Fruit fly (Drosophila melanogaster): ENCODE results near the gene nAChRalpha3.

nAChRalpha3 gene

DNA sequence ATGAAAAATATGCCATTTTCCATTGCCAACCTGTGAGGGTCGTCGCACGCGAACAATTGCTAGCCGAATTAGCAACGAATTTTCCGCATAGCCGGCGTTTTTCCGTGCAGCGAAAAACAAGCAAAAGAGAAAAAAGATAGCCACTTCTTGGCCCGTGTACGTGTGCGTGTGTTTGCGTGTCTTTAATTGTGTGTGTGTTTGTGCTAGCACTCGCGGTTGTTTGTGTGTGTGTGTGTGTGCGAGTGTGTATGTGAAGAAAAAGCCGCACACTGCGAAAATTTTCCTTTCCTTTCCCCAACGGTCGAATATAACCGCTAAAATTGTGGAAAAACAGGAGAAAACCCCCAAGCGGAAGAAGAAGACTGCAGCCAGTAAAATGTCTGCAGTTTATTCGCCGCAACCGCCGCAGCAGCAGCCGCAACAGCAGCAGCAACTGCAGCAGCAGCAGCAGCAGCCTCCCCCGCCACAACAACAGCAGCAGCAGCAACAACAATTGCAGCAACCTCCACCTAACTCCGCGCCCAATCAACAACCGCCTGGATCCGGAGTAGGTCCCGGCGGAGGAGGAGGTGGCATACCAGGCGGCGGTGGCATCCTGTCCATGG lies 32.2 kb upstream of the nAChRalpha3 start:
- TF ChIP-seq Mio (GFP tag; optimal IDR thresholded peaks at IDR 0.05) (no peak), Jra (GFP tag; optimal IDR thresholded peaks at IDR 0.05) (no peak), woc (GFP tag; optimal IDR thresholded peaks at IDR 0.05) (no peak), CrebA (GFP tag; optimal IDR thresholded peaks at IDR 0.05; ENCODE audit: borderline replicate concordance) (no peak), fru (GFP tag; optimal IDR thresholded peaks at IDR 0.05) (no peak), dl (GFP tag; optimal IDR thresholded peaks at IDR 0.05; ENCODE audit: insufficient read depth in 1 of 2, partially characterized antibody in 2 of 2) (no peak), ey (GFP tag; optimal IDR thresholded peaks at IDR 0.05) (no peak), Dfd (GFP tag; optimal IDR thresholded peaks at IDR 0.05) (peak; percentile 5), N (GFP tag; optimal IDR thresholded peaks at IDR 0.05) (peak; percentile 40)

DNA sequence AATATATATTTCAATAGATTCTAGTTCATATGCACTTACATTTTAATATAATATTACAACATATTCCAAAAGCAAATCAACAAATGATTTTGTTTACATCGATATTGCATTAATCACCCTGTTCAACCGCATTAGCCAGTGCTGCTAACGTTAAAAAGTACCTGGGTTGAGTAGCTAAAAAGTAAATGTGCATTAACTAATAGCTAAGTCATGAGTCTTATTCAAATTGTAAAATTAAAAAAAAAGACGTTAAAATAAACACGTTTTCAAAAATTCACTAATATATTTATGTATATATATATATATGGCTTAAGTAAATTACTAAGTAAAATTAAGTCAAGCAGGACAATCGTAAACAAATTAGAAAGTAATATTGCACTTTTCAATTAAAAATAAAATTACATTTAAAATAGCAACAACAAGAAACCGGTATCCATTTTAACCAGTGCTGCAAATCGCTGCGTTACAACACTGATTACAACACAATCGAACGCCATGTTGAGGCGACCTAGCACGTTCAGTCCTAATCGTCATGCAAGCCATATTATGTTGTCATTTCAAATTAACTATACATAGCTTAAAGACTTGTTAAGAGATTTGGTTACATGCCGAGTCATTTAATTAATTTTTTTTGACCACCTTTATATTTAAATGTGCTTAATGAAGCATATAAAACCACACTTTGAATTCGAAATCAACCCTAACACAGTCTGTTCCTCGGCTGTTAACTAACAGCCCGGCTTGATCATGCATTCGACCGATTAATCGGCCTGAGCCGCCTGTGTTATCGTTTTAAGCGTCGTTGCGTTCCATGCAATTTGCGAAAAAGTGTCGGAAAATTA lies 31.4 kb upstream of the nAChRalpha3 start, which contains the start of gene CG10555:
CG10555 (plus strand) TSS at position 764 of the 842 bp plus-strand sequence.
- TF ChIP-seq dmrt93B (GFP tag; optimal IDR thresholded peaks at IDR 0.05) (peak; percentile 82), Mio (GFP tag; optimal IDR thresholded peaks at IDR 0.05) (no peak), dl (GFP tag; optimal IDR thresholded peaks at IDR 0.05; ENCODE audit: insufficient read depth in 1 of 2, partially characterized antibody in 2 of 2) (peak; percentile 83 to 94), jim (GFP tag; optimal IDR thresholded peaks at IDR 0.05) (no peak), ey (GFP tag; optimal IDR thresholded peaks at IDR 0.05) (peak; percentile 76), tai (GFP tag; optimal IDR thresholded peaks at IDR 0.05) (no peak), fru (GFP tag; optimal IDR thresholded peaks at IDR 0.05) (peak; percentile 83), Sp1 (GFP tag; optimal IDR thresholded peaks at IDR 0.05) (peak; percentile 35), CG32264 (GFP tag; optimal IDR thresholded peaks at IDR 0.05) (peak; percentile 28), CG9705 (GFP tag; optimal IDR thresholded peaks at IDR 0.05) (peak; percentile 83), Dif (GFP tag; optimal IDR thresholded peaks at IDR 0.05; ENCODE audit: partially characterized antibody) (peak; percentile 99), brk (GFP tag; optimal IDR thresholded peaks at IDR 0.05) (peak; percentile 45), foxo (GFP tag; optimal IDR thresholded peaks at IDR 0.05) (peak; percentile 23 to 79), h (GFP tag; optimal IDR thresholded peaks at IDR 0.05) (peak; percentile 84), GATAd (GFP tag; optimal IDR thresholded peaks at IDR 0.05) (peak; percentile 29), pan (optimal IDR thresholded peaks at IDR 0.05) (no peak), dsf (GFP tag; optimal IDR thresholded peaks at IDR 0.05; ENCODE audit: borderline replicate concordance) (peak; percentile 25), Myc (optimal IDR thresholded peaks at IDR 0.05) (peak; percentile 23), N (GFP tag; optimal IDR thresholded peaks at IDR 0.05) (no peak), Vsx2 (GFP tag; optimal IDR thresholded peaks at IDR 0.05; ENCODE audit: partially characterized antibody) (peak; percentile 99), Hr78 (GFP tag; optimal IDR thresholded peaks at IDR 0.05) (no peak), OdsH (GFP tag; optimal IDR thresholded peaks at IDR 0.05) (peak; percentile 52), CrebA (GFP tag; optimal IDR thresholded peaks at IDR 0.05; ENCODE audit: borderline replicate concordance) (no peak), usp (GFP tag; optimal IDR thresholded peaks at IDR 0.05) (no peak), Dfd (GFP tag; optimal IDR thresholded peaks at IDR 0.05) (no peak), sage (GFP tag; optimal IDR thresholded peaks at IDR 0.05) (peak; percentile 7), br (GFP tag; optimal IDR thresholded peaks at IDR 0.05) (peak; percentile 82), Rel (GFP tag; optimal IDR thresholded peaks at IDR 0.05) (no peak), Rel (tag; optimal IDR thresholded peaks at IDR 0.05) (peak; percentile 25), sv (GFP tag; optimal IDR thresholded peaks at IDR 0.05) (peak; percentile 95), rgr (GFP tag; optimal IDR thresholded peaks at IDR 0.05) (peak; percentile 81), psq (GFP tag; optimal IDR thresholded peaks at IDR 0.05) (peak; percentile 68), Hr83 (GFP tag; optimal IDR thresholded peaks at IDR 0.05; ENCODE audit: poor library complexity, severe bottlenecking) (peak; percentile 18), Jra (GFP tag; optimal IDR thresholded peaks at IDR 0.05) (peak; percentile 76), lola (GFP tag; optimal IDR thresholded peaks at IDR 0.05) (no peak), HLH106 (tag; optimal IDR thresholded peaks at IDR 0.05) (peak; percentile 88), Hnf4 (GFP tag; optimal IDR thresholded peaks at IDR 0.05) (peak; percentile 84), Abd-B (GFP tag; optimal IDR thresholded peaks at IDR 0.05) (no peak), woc (GFP tag; optimal IDR thresholded peaks at IDR 0.05) (peak; percentile 72)

Measured in whole organism, wandering third instar larva.